Fruit fly (Drosophila melanogaster) whole organism, embryonic: ENCODE results near the gene CG15927.

Experiments
- ATbp ChIP-seq: fragments of 200-800 bp; sonication (Bioruptor generic); optimal IDR thresholded peaks from 2 replicates; lab custom pipeline; 2017; ENCODE audit warnings: missing biosample characterization, mild to moderate bottlenecking, missing genetic modification characterization, missing genetic modification reagents
- Aef1 ChIP-seq: fragments of 200-800 bp; sonication (Bioruptor generic); IDR thresholded peaks from 3 replicates; pipeline ENCODE4 v1.3.6; 2022; ENCODE audit warnings: missing biosample characterization, missing genetic modification characterization
- CG10209 ChIP-seq: fragments of 200-800 bp; sonication (Bioruptor generic); optimal IDR thresholded peaks from 3 replicates; lab custom pipeline; 2017; ENCODE audit warnings: missing biosample characterization, mild to moderate bottlenecking, missing genetic modification characterization, missing genetic modification reagents
- CG10543 ChIP-seq: fragments of 200-800 bp; sonication (Bioruptor generic); optimal IDR thresholded peaks from 3 replicates; lab custom pipeline; 2017; ENCODE audit warnings: missing biosample characterization, mild to moderate bottlenecking, missing genetic modification characterization, moderate library complexity
- CG13287 ChIP-seq: fragments of 200-800 bp; sonication (Bioruptor generic); IDR thresholded peaks from 2 replicates; pipeline ENCODE4 v1.3.6; 2022; ENCODE audit warnings: missing biosample characterization, missing genetic modification characterization; ENCODE audit not compliant: partially characterized antibody
- CG14667 ChIP-seq: fragments of 200-800 bp; sonication (Bioruptor generic); IDR thresholded peaks from 2 replicates; pipeline ENCODE4 v1.3.6; 2022; ENCODE audit warnings: missing biosample characterization, missing genetic modification characterization
- CG15269 ChIP-seq: fragments of 200-800 bp; sonication (Bioruptor generic); optimal IDR thresholded peaks from 2 replicates; lab custom pipeline; 2018; ENCODE audit warnings: missing biosample characterization, mild to moderate bottlenecking, missing genetic modification characterization, moderate library complexity
- CG18476 ChIP-seq: fragments of 200-800 bp; sonication (Bioruptor generic); optimal IDR thresholded peaks from 2 replicates; lab custom pipeline; 2016; ENCODE audit warnings: missing biosample characterization, mild to moderate bottlenecking, missing genetic modification characterization
- CG3065 ChIP-seq: fragments of 200-800 bp; sonication (Bioruptor generic); optimal IDR thresholded peaks from 2 replicates; lab custom pipeline; 2016; ENCODE audit warnings: missing biosample characterization, missing genetic modification characterization
- CG4282 ChIP-seq: fragments of 200-800 bp; sonication (Bioruptor generic); optimal IDR thresholded peaks from 2 replicates; lab custom pipeline; 2016; ENCODE audit warnings: missing biosample characterization, missing genetic modification characterization
- CG5245 ChIP-seq: fragments of 200-800 bp; sonication (Bioruptor generic); optimal IDR thresholded peaks from 3 replicates; lab custom pipeline; 2016; ENCODE audit warnings: missing biosample characterization, missing genetic modification characterization
- CG8765 ChIP-seq: fragments of 200-800 bp; sonication (Bioruptor generic); IDR thresholded peaks from 2 replicates; pipeline ENCODE4 v1.3.6; 2022; ENCODE audit warnings: missing biosample characterization, missing genetic modification characterization
- CG8924 ChIP-seq: fragments of 200-800 bp; optimal IDR thresholded peaks from 3 replicates; lab custom pipeline; 2019; ENCODE audit warnings: missing biosample characterization, mild to moderate bottlenecking, missing genetic modification characterization, moderate library complexity
- CG8944 ChIP-seq: fragments of 200-800 bp; sonication (Bioruptor generic); optimal IDR thresholded peaks from 3 replicates; lab custom pipeline; 2016; ENCODE audit warnings: missing biosample characterization, missing genetic modification characterization
- CG9437 ChIP-seq: fragments of 200-800 bp; sonication (Bioruptor generic); optimal IDR thresholded peaks from 2 replicates; lab custom pipeline; 2018; ENCODE audit warnings: missing biosample characterization, mild to moderate bottlenecking, missing genetic modification characterization
- CG9727 ChIP-seq: fragments of 200-800 bp; sonication (Bioruptor generic); optimal IDR thresholded peaks from 3 replicates; lab custom pipeline; 2017; ENCODE audit warnings: missing biosample characterization, mild to moderate bottlenecking, missing genetic modification characterization
- CHES-1-like ChIP-seq: fragments of 200-800 bp; sonication (Bioruptor generic); optimal IDR thresholded peaks from 2 replicates; lab custom pipeline; 2016; ENCODE audit warnings: missing biosample characterization, missing genetic modification characterization
- Dek ChIP-seq: fragments of 200-800 bp; sonication (Bioruptor generic); optimal IDR thresholded peaks from 3 replicates; lab custom pipeline; 2019; ENCODE audit warnings: missing biosample characterization, mild to moderate bottlenecking, missing genetic modification characterization, moderate library complexity
- Drgx ChIP-seq: fragments of 200-800 bp; sonication (Bioruptor generic); IDR thresholded peaks from 2 replicates; pipeline ENCODE4 v1.3.6; 2022; ENCODE audit warnings: missing biosample characterization, missing genetic modification characterization
- E2f1 ChIP-seq: fragments of 200-800 bp; sonication (Bioruptor generic); IDR thresholded peaks from 2 replicates; pipeline ENCODE4 v1.3.6; 2022; ENCODE audit warnings: missing biosample characterization, missing genetic modification characterization
- Ets97D ChIP-seq: fragments of 200-800 bp; sonication (Bioruptor generic); optimal IDR thresholded peaks from 3 replicates; lab custom pipeline; 2016; ENCODE audit warnings: missing biosample characterization, missing genetic modification characterization
- HmgZ ChIP-seq: fragments of 200-800 bp; sonication (Bioruptor generic); optimal IDR thresholded peaks from 2 replicates; lab custom pipeline; 2018; ENCODE audit warnings: missing biosample characterization, mild to moderate bottlenecking, missing genetic modification characterization
- Hmx ChIP-seq: fragments of 200-800 bp; sonication (Bioruptor generic); optimal IDR thresholded peaks from 2 replicates; lab custom pipeline; 2016; ENCODE audit warnings: missing biosample characterization, missing genetic modification characterization
- MBD-R2 ChIP-seq: fragments of 200-800 bp; sonication (Bioruptor generic); IDR thresholded peaks from 2 replicates; pipeline ENCODE4 v1.3.6; 2022; ENCODE audit warnings: missing biosample characterization, missing genetic modification characterization
- Max ChIP-seq: fragments of 200-800 bp; sonication (Bioruptor generic); optimal IDR thresholded peaks from 2 replicates; lab custom pipeline; 2016; ENCODE audit warnings: missing biosample characterization, mild to moderate bottlenecking, missing genetic modification characterization
- Ptx1 ChIP-seq: fragments of 200-800 bp; sonication (Bioruptor generic); IDR thresholded peaks from 2 replicates; pipeline ENCODE4 v1.3.6; 2022; ENCODE audit warnings: missing biosample characterization, missing genetic modification characterization
- Rx ChIP-seq: fragments of 200-800 bp; sonication (Bioruptor generic); IDR thresholded peaks from 2 replicates; pipeline ENCODE4 v1.3.6; 2022; ENCODE audit warnings: missing biosample characterization, missing genetic modification characterization
- Spps ChIP-seq: fragments of 200-800 bp; sonication (Bioruptor generic); optimal IDR thresholded peaks from 2 replicates; lab custom pipeline; 2018; ENCODE audit warnings: missing biosample characterization, mild to moderate bottlenecking, missing genetic modification characterization
- Sry-δ ChIP-seq: fragments of 200-800 bp; sonication (Bioruptor generic); optimal IDR thresholded peaks from 2 replicates; lab custom pipeline; 2016; ENCODE audit warnings: missing biosample characterization, missing genetic modification characterization
- Tbp ChIP-seq: fragments of >200 bp; optimal IDR thresholded peaks from 2 replicates; lab custom pipeline; 2018; ENCODE audit warnings: missing biosample characterization, missing genetic modification characterization
- ase ChIP-seq: fragments of 200-800 bp; sonication (Bioruptor generic); IDR thresholded peaks from 3 replicates; pipeline ENCODE4 v1.3.6; 2022; ENCODE audit warnings: missing biosample characterization, missing genetic modification characterization
- ash1 ChIP-seq: fragments of 200-800 bp; sonication (Bioruptor generic); optimal IDR thresholded peaks from 2 replicates; lab custom pipeline; 2018; ENCODE audit warnings: missing biosample characterization, mild to moderate bottlenecking, missing genetic modification characterization
- ato ChIP-seq: fragments of 200-800 bp; sonication (Bioruptor generic); IDR thresholded peaks from 2 replicates; pipeline ENCODE4 v1.3.6; 2022; ENCODE audit warnings: missing biosample characterization, missing genetic modification characterization; ENCODE audit not compliant: partially characterized antibody
- caup ChIP-seq: fragments of 200-800 bp; sonication (Bioruptor generic); optimal IDR thresholded peaks from 3 replicates; lab custom pipeline; 2017; ENCODE audit warnings: missing biosample characterization, mild to moderate bottlenecking, missing genetic modification characterization, moderate library complexity; ENCODE audit not compliant: severe bottlenecking
- ci ChIP-seq: fragments of 200-800 bp; sonication (Bioruptor generic); IDR thresholded peaks from 3 replicates; pipeline ENCODE4 v1.3.6; 2022; ENCODE audit warnings: missing biosample characterization, missing genetic modification characterization
- emc ChIP-seq: fragments of 200-800 bp; sonication (Bioruptor generic); optimal IDR thresholded peaks from 2 replicates; lab custom pipeline; 2016; ENCODE audit warnings: missing biosample characterization, missing genetic modification characterization
- ewg ChIP-seq: fragments of 200-800 bp; sonication (Bioruptor generic); optimal IDR thresholded peaks from 3 replicates; lab custom pipeline; 2017; ENCODE audit warnings: mild to moderate bottlenecking, missing biosample characterization, missing genetic modification reagents, missing genetic modification characterization
- fd96Cb ChIP-seq: fragments of 200-800 bp; sonication (Bioruptor generic); optimal IDR thresholded peaks from 2 replicates; lab custom pipeline; 2018; ENCODE audit warnings: missing biosample characterization, mild to moderate bottlenecking, missing genetic modification characterization, moderate library complexity
- grau ChIP-seq: fragments of 200-800 bp; optimal IDR thresholded peaks from 3 replicates; lab custom pipeline; 2019; ENCODE audit warnings: missing biosample characterization, mild to moderate bottlenecking, missing genetic modification characterization, moderate library complexity
- jing ChIP-seq: fragments of 200-800 bp; sonication (Bioruptor generic); optimal IDR thresholded peaks from 2 replicates; lab custom pipeline; 2018; ENCODE audit warnings: missing biosample characterization, mild to moderate bottlenecking, missing genetic modification characterization
- maf-S ChIP-seq: fragments of 200-800 bp; sonication (Bioruptor generic); optimal IDR thresholded peaks from 2 replicates; lab custom pipeline; 2016; ENCODE audit warnings: missing biosample characterization, missing genetic modification characterization
- nom ChIP-seq: fragments of 200-800 bp; sonication (Bioruptor generic); optimal IDR thresholded peaks from 2 replicates; lab custom pipeline; 2017; ENCODE audit warnings: missing biosample characterization, missing genetic modification characterization, mild to moderate bottlenecking, moderate library complexity, missing genetic modification reagents
- pb ChIP-seq: fragments of 200-800 bp; sonication (Bioruptor generic); optimal IDR thresholded peaks from 3 replicates; lab custom pipeline; 2016; ENCODE audit warnings: missing biosample characterization, missing genetic modification characterization
- pum ChIP-seq: fragments of 200-800 bp; sonication (Bioruptor generic); optimal IDR thresholded peaks from 2 replicates; lab custom pipeline; 2016; ENCODE audit warnings: missing biosample characterization, missing genetic modification characterization
- seq ChIP-seq: fragments of 200-800 bp; sonication (Bioruptor generic); IDR thresholded peaks from 2 replicates; pipeline ENCODE4 v1.3.6; 2022; ENCODE audit warnings: missing biosample characterization, missing genetic modification characterization
- sim ChIP-seq: fragments of 200-800 bp; sonication (Bioruptor generic); IDR thresholded peaks from 2 replicates; pipeline ENCODE4 v1.3.6; 2022; ENCODE audit warnings: missing biosample characterization, missing genetic modification characterization
- stc ChIP-seq: fragments of 200-800 bp; sonication (Bioruptor generic); IDR thresholded peaks from 2 replicates; pipeline ENCODE4 v1.3.6; 2022; ENCODE audit warnings: missing biosample characterization, missing genetic modification characterization
- stwl ChIP-seq: fragments of 200-800 bp; sonication (Bioruptor generic); optimal IDR thresholded peaks from 3 replicates; lab custom pipeline; 2018; ENCODE audit warnings: missing biosample characterization, mild to moderate bottlenecking, missing genetic modification characterization, moderate library complexity
- tll ChIP-seq, 2 experiments: fragments of 200-800 bp in 1 of 2; fragments of >200 bp in 1 of 2; sonication (Bioruptor generic) in 1 of 2; optimal IDR thresholded peaks; 2 replicates each; lab custom pipeline; 2017 to 2019; ENCODE audit warnings: missing biosample characterization in 2 of 2, missing genetic modification characterization in 2 of 2, mild to moderate bottlenecking in 1 of 2, moderate library complexity in 1 of 2
- unc-4 ChIP-seq: fragments of 200-800 bp; sonication (Bioruptor generic); IDR thresholded peaks from 2 replicates; pipeline ENCODE4 v1.3.6; 2022; ENCODE audit warnings: missing biosample characterization, missing genetic modification characterization; ENCODE audit not compliant: partially characterized antibody
- zen ChIP-seq: fragments of 200-800 bp; sonication (Bioruptor generic); optimal IDR thresholded peaks from 3 replicates; lab custom pipeline; 2018; ENCODE audit warnings: missing biosample characterization, mild to moderate bottlenecking, missing genetic modification characterization, moderate library complexity

CG15927 gene

dm6 chrX:12469778-12470177 is 15.2 kb downstream of the CG15927 start (continued):
- TF ChIP-seq caup (GFP tag; lab: Kevin White, UChicago), result peak; percentile 19
- no peak for TF ChIP-seq ci
- peak; percentile 55 for TF ChIP-seq Aef1 (GFP tag; lab: Robert Waterston, UW)
- TF ChIP-seq CG4282 (GFP tag; lab: Kevin White, UChicago), result no peak
- no peak for TF ChIP-seq CG8765 (GFP tag; lab: Robert Waterston, UW)
- peak; percentile 68 for TF ChIP-seq CG15269 (tag; lab: Kevin White, UChicago)
- TF ChIP-seq CG14667 (GFP tag; lab: Robert Waterston, UW), result peak; percentile 37; the same call in 1 of the 2 replicates
- TF ChIP-seq Ets97D (GFP tag; lab: Kevin White, UChicago), result no peak
- TF ChIP-seq CG9727 (GFP tag; lab: Kevin White, UChicago), result peak; percentile 73
- TF ChIP-seq ATbp (GFP tag; lab: Kevin White, UChicago), result peak; percentile 10
- TF ChIP-seq CG5245 (GFP tag; lab: Kevin White, UChicago), result peak; percentile 15
- peak; percentile 20 for TF ChIP-seq HmgZ
- 0 out of 2 replicates have a peak, but pooled peaks have one; percentile 8 for TF ChIP-seq E2f1 (GFP tag; lab: Robert Waterston, UW)
- no peak for TF ChIP-seq ewg (GFP tag; lab: Kevin White, UChicago)
- TF ChIP-seq CG18476 (GFP tag; lab: Kevin White, UChicago), result peak; percentile 67
- no peak for TF ChIP-seq tll (GFP tag; optimal IDR thresholded peaks at IDR 0.05; lab: Kevin White, UChicago)
- TF ChIP-seq CG8944, result no peak
- TF ChIP-seq Ptx1 (GFP tag; lab: Robert Waterston, UW), result peak; percentile 53
- TF ChIP-seq Spps (tag; lab: Kevin White, UChicago), result no peak
- no peak for TF ChIP-seq Hmx (GFP tag; lab: Kevin White, UChicago)
- TF ChIP-seq stc (GFP tag; lab: Robert Waterston, UW), result peak; percentile 46; the same call in 1 of the 2 replicates
- TF ChIP-seq nom (GFP tag; lab: Kevin White, UChicago), result no peak
- peak; percentile 53 for TF ChIP-seq CG8924 (tag; lab: Kevin White, UChicago)
- no peak for TF ChIP-seq emc (GFP tag; lab: Kevin White, UChicago)
- no peak for TF ChIP-seq Rx
- peak; percentile 41 for TF ChIP-seq pum
- peak; percentile 7 for TF ChIP-seq CHES-1-like (GFP tag; lab: Kevin White, UChicago)
- peak; percentile 43 for TF ChIP-seq Max (GFP tag; lab: Kevin White, UChicago)
- peak; percentile 55 for TF ChIP-seq CG9437
- TF ChIP-seq Sry-δ (GFP tag; lab: Kevin White, UChicago), result no peak
- no peak for TF ChIP-seq stwl
- no peak for TF ChIP-seq ash1 (GFP tag; lab: Kevin White, UChicago)
- no peak for TF ChIP-seq maf-S
- no peak for TF ChIP-seq Tbp (GFP tag; lab: Kevin White, UChicago)
- peak; percentile 67 for TF ChIP-seq CG10209
- no peak for TF ChIP-seq CG10543
- no peak for TF ChIP-seq ato
- TF ChIP-seq pb (GFP tag; lab: Kevin White, UChicago), result peak; percentile 7
- peak; percentile 50 for TF ChIP-seq Dek (tag; lab: Kevin White, UChicago)
- no peak for TF ChIP-seq CG3065 (GFP tag; lab: Kevin White, UChicago)
- TF ChIP-seq jing, result no peak
- TF ChIP-seq seq (GFP tag; lab: Robert Waterston, UW), result peak; percentile 56
- no peak for TF ChIP-seq zen (tag; lab: Kevin White, UChicago)
- TF ChIP-seq MBD-R2 (GFP tag; lab: Robert Waterston, UW), result 0 out of 2 replicates have a peak, but pooled peaks have one; percentile 18
- TF ChIP-seq fd96Cb (tag; lab: Kevin White, UChicago), result peak; percentile 33
- TF ChIP-seq unc-4 (GFP tag; lab: Robert Waterston, UW), result no peak
- peak; percentile 60 for TF ChIP-seq grau (tag; lab: Kevin White, UChicago)
- no peak for TF ChIP-seq ase
- TF ChIP-seq sim, result no peak
- peak; percentile 54 for TF ChIP-seq Drgx
- TF ChIP-seq CG13287 (GFP tag; lab: Robert Waterston, UW), result no peak
